Worm (Caenorhabditis elegans): Measurements from ENCODE around the gene vit-4.

DNA sequence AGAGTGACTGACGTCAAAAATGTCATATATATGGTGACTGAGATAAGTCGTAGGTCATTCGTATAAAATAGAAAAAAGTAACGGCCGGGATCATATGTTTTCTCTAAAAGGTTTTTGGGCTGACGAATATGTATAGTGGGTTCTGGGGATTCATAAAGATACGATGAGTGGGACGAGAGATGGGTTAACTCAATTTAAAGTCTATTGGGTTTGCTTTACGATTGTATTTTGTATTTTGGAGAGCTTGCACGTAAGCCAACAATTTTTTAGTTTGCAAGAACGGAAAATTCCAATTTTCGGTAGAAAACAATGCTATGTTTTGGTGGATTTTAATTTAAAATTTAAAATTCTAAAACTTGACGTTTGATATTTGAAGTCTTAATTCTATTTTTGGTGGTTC lies 20.7 kb upstream of the vit-4 start:
- TF ChIP-seq ceh-16 (tag; optimal IDR thresholded peaks at IDR 0.05) (no peak), nhr-25 (tag; optimal IDR thresholded peaks at IDR 0.05) (no peak), tbx-2 (tag; optimal IDR thresholded peaks at IDR 0.05) (no peak), daf-12 (tag; optimal IDR thresholded peaks at IDR 0.05) (no peak), lin-39 (tag; optimal IDR thresholded peaks at IDR 0.05) (no peak), ama-1 (optimal IDR thresholded peaks at IDR 0.05) (no peak), nhr-67 (tag; optimal IDR thresholded peaks at IDR 0.05) (no peak), unc-62 (GFP tag; optimal IDR thresholded peaks at IDR 0.05) (no peak), nhr-76 (tag; optimal IDR thresholded peaks at IDR 0.05) (no peak), nhr-28 (tag; optimal IDR thresholded peaks at IDR 0.05) (no peak), jun-1 (tag; optimal IDR thresholded peaks at IDR 0.05) (no peak), snpc-4 (tag; optimal IDR thresholded peaks at IDR 0.05) (no peak), ztf-4 (tag; optimal IDR thresholded peaks at IDR 0.05) (no peak), unc-39 (tag; optimal IDR thresholded peaks at IDR 0.05) (no peak)

All from whole organism, L3 larva.